Fruit fly (Drosophila melanogaster) whole organism, larva: ENCODE measurements around the gene Cse1.

Experiments used
- noc ChIP-seq: fragments of 200-800 bp; sonication (Bioruptor generic); optimal IDR thresholded peaks from 3 replicates; lab custom pipeline; 2019; ENCODE audit warnings: missing biosample characterization, mild to moderate bottlenecking, missing genetic modification characterization, moderate library complexity

Gene Cse1

dm6 chr2L:16799496-16799895 is 25.5 kb downstream of the Cse1 start:
- TF ChIP-seq noc (tag; lab: Kevin White, UChicago) = no peak

DNA sequence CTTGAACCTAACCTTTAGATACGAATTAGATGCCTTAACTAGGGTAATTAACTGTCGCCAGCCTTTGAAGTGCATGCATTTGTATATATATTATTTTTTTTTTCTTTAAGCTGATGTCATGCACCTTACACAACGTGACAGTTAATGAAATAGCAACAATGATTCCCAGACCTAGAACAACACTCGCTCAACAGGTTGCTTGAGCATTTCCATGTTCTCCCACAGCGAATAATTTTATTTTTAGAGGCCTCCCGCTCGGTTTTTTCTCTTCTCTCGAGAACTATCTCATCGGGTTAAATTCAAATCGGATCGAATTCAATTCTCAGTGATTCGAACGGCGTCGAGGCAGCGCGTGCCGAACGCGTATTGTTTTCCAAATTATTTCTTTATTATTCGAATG is 26.3 kb downstream of the Cse1 start, which contains the start of gene Ugt37D1:
Gene Ugt37D1 (plus strand): TSS at position 321 of the 400 bp plus-strand sequence.
- peak; percentile 25 for TF ChIP-seq noc (tag; lab: Kevin White, UChicago)

DNA sequence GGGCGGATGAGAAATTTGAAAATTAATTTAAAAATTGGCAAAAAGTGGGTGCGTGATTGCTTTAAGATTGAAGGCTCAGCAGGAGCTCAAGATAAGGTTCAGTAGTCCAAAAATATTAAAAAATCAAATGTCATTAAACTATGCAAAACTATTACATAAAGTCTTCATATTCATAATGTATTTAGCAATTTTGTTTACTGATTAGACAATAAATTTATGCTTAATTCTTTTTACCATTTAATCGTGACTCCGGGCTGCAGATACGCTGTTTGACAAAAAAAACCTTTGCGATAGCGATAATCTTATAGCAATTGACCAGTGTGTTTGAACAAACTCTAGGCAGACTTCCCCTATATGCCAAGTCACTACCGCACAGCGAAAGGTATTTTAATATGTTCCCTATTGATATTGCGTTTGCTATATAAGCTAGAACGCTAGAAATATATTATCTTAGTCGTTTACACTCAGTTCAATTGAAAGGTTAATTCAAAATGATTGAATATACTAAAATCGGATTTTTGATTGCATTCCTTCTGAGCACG is 28.8 kb downstream of the Cse1 start, which contains the start of gene Ugt37E1:
Gene Ugt37E1 (plus strand): TSS at position 492 of the 542 bp plus-strand sequence.
- no peak for TF ChIP-seq noc (tag; lab: Kevin White, UChicago)

DNA sequence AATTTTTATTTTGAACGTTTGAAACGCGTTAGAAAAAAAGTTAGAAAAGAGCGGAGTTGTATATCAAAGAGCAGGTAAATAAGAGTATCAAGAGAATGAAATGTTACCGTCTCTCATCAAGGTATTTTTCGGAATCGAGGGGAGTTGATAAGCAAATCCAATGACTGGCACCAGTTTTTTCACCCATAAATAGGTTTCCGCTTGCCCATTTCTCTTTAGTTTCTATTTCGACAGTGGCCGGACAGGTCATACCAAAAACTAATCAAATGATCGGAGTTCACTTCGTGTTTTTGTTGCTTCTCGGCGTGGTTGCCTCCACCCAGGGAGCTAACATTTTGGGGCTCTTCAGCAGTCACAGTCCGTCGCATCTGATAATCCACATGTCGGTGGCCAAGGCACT is 31.0 kb downstream of the Cse1 start, which contains the start of gene Ugt37C2:
Gene Ugt37C2 (plus strand): TSS at position 242 of the 400 bp plus-strand sequence.
- TF ChIP-seq noc (tag; lab: Kevin White, UChicago) = no peak

- TF ChIP-seq noc (tag; lab: Kevin White, UChicago) = no peak
Measured at dm6 chr2L:16791345-16791744, 33.7 kb downstream of the Cse1 start, which contains the start of gene CG17928. Gene CG17928 (plus strand): TSS chr2L:16791568.

DNA sequence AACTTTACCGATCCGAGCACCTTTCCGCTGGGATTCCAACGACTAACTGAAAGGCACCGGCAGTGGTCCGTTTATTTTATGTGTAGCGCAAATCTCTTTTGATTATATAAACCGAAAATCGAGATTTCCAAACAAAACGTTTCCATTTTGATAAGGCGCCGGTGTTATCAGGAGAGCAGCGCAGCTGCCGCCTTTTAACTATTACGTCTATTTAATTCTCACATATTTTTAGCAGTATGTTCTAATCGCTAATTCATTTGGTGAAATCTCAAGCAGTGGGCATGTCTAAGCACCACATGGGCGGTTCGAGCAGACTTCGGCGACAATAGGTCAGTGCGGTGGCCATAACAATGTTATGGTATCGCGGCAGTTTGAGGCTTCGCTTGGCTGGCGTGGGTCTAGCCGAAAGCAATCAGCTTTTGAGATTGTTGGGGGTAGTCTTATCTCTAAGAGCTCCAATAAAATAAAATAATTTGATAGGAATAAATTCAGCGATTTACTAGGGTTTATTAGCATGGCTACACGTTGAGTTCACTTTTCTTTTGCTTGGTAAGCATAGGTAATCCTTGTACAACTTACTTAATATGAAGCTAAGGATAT is 34.2 kb downstream of the Cse1 start, which contains the start of gene Cyt-b5-r:
Gene Cyt-b5-r (minus strand): TSS at position 51 of the 600 bp plus-strand sequence.
- TF ChIP-seq noc (tag; lab: Kevin White, UChicago) = peak; percentile 16

DNA sequence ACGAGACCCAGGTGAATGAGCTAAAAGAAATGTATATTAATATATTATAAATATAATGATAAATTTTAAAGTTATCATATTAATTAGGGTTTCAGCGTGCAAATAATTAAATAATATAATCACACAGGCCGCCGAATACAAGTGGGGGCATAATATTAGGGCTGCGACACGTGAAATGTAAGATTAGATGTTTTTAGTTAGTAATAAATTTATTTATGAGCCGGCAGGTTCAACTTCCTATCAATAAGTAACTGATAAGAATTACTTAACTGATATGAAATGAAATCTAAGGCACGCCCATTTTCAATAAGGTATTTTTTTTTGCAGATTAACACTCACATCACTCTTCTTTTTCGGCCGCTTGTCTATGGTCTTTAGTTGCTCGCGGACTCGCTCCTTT is 35.1 kb downstream of the Cse1 start:
- no peak for TF ChIP-seq noc (tag; lab: Kevin White, UChicago)

DNA sequence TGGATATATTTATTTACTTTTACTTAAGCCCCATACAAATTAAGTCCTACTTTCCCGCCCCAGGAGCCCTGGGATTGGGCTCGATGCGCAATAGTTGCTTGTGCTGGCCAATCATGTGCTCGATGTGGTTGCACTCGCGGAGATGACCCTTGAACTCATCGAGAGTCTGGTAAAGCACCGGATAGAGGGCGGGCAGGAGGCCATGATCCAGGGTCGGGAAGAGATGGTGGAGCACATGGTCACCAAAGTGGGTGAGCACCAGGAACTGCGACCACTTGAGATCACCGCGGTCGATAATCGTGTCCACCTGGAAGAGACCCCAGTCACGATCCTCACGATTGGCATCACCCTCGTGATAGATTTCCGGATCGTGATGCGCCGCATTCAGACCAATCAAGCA is 36.1 kb downstream of the Cse1 start:
- no peak for TF ChIP-seq noc (tag; lab: Kevin White, UChicago)

DNA sequence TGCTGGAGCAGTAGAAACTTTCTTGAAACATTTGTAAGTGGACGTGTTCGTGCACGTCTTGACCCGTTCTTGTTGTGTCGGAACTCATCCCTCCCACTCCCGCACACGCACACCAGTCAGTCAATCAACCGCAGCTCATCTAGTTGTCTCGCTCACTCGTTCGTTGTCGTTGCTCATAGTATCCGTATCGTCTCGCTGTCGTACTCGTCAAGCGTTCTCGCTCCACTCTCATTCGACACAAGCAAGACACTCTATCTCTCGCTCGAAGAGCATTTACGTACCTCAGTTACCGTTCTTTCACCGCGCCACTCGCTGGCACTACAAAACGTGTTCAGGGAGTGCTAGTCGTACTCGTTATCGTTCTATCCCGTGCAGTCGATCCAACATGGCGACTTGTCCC is 37.5 kb downstream of the Cse1 start:
- no peak for TF ChIP-seq noc (tag; lab: Kevin White, UChicago)
